Worm (Caenorhabditis elegans) whole organism, L4 larva: ENCODE results near the gene clec-3.
A peak's percentile ranks its signal among the peaks of the same experiment; 100 is the strongest.

Source experiments
- Y75B8A.6 ChIP-seq: fragments of 200-800 bp; sonication (Bioruptor generic); IDR thresholded peaks from 2 replicates; pipeline ENCODE4 v1.3.6; 2022; ENCODE audit warnings: missing genetic modification reagents, missing genetic modification characterization, missing compliant biosample characterization
- ceh-20 ChIP-seq: fragments of 200-800 bp; sonication (Bioruptor generic); IDR thresholded peaks from 2 replicates; pipeline ENCODE4 v1.3.6; 2022; ENCODE audit warnings: missing genetic modification reagents, missing genetic modification characterization, missing compliant biosample characterization
- dmd-8 ChIP-seq: fragments of 200-800 bp; sonication (Bioruptor generic); IDR thresholded peaks from 2 replicates; pipeline ENCODE4 v1.3.6; 2022; ENCODE audit warnings: missing genetic modification characterization, missing compliant biosample characterization
- duxl-1 ChIP-seq: sonication (generic microtip); optimal IDR thresholded peaks from 2 replicates; lab custom pipeline; 2016; ENCODE audit warnings: mild to moderate bottlenecking, missing genetic modification characterization, moderate library complexity, missing compliant biosample characterization; ENCODE audit not compliant: poor library complexity
- fkh-10 ChIP-seq: fragments of 150-350 bp; optimal IDR thresholded peaks from 2 replicates; lab custom pipeline; 2014; ENCODE audit warnings: missing biosample characterization, missing genetic modification reagents, missing genetic modification characterization
- hmg-1.1 ChIP-seq: fragments of 200-800 bp; sonication (Bioruptor generic); IDR thresholded peaks from 2 replicates; pipeline ENCODE4 v1.3.6; 2022; ENCODE audit warnings: missing genetic modification reagents, missing genetic modification characterization, missing compliant biosample characterization
- lin-13 ChIP-seq: fragments of 150-350 bp; optimal IDR thresholded peaks from 2 replicates; lab custom pipeline; 2014; ENCODE audit warnings: missing biosample characterization, missing genetic modification reagents, missing genetic modification characterization
- nhr-42 ChIP-seq: fragments of 200-800 bp; sonication (Bioruptor generic); IDR thresholded peaks from 2 replicates; pipeline ENCODE4 v1.3.6; 2022; ENCODE audit warnings: missing genetic modification characterization, missing compliant biosample characterization
- tra-1 ChIP-seq: fragments of 200-800 bp; sonication (Bioruptor generic); IDR thresholded peaks from 2 replicates; pipeline ENCODE4 v1.3.6; 2022; ENCODE audit warnings: missing genetic modification reagents, missing genetic modification characterization, missing compliant biosample characterization

clec-3 gene

ce11 chrII:2973940-2974402 lies 45.7 kb downstream of the clec-3 start (continued):
- peak; percentile 66; the same call in 1 of the 2 replicates for TF ChIP-seq dmd-8 (GFP tag; lab: Robert Waterston, UW)
- TF ChIP-seq hmg-1.1 = peak; percentile 96
- TF ChIP-seq tra-1 = peak; percentile 99
- peak; percentile 99 for TF ChIP-seq ceh-20 (GFP tag; lab: Robert Waterston, UW)
- peak; percentile 92 for TF ChIP-seq duxl-1
- TF ChIP-seq lin-13 (GFP tag; lab: Kevin White, UChicago) = peak; percentile 89
- peak; percentile 86; the same call in 1 of the 2 replicates for TF ChIP-seq nhr-42 (GFP tag; lab: Robert Waterston, UW)
- TF ChIP-seq Y75B8A.6 (GFP tag; lab: Robert Waterston, UW) = peak; percentile 89
- peak; percentile 91 for TF ChIP-seq fkh-10 (GFP tag; lab: Kevin White, UChicago)
